Fruit fly (Drosophila melanogaster) whole organism, embryonic: ENCODE results near the gene TotB.

ENCODE experiments used
- Ada2b ChIP-seq: fragments of 200-800 bp; sonication (Bioruptor generic); IDR thresholded peaks from 2 replicates; pipeline ENCODE4 v1.3.6; 2022; ENCODE audit warnings: missing biosample characterization, missing genetic modification characterization
- CG10147 ChIP-seq: fragments of 200-800 bp; sonication (Bioruptor generic); optimal IDR thresholded peaks from 2 replicates; lab custom pipeline; 2019; ENCODE audit warnings: missing biosample characterization, mild to moderate bottlenecking, missing genetic modification characterization, moderate library complexity
- CG10321 ChIP-seq: fragments of 200-800 bp; sonication (Bioruptor generic); IDR thresholded peaks from 2 replicates; pipeline ENCODE4 v1.3.6; 2022; ENCODE audit warnings: missing biosample characterization, missing genetic modification characterization
- CG10431 ChIP-seq: fragments of 200-800 bp; sonication (Bioruptor generic); optimal IDR thresholded peaks from 3 replicates; lab custom pipeline; 2018; ENCODE audit warnings: missing biosample characterization, mild to moderate bottlenecking, missing genetic modification characterization
- CG10654 ChIP-seq: fragments of 200-800 bp; sonication (Bioruptor generic); optimal IDR thresholded peaks from 2 replicates; lab custom pipeline; 2016; ENCODE audit warnings: missing biosample characterization, missing genetic modification characterization
- CG10959 ChIP-seq: fragments of 200-800 bp; sonication (Bioruptor generic); IDR thresholded peaks from 2 replicates; pipeline ENCODE4 v1.3.6; 2022; ENCODE audit warnings: missing biosample characterization, missing genetic modification characterization
- CG11456 ChIP-seq: fragments of 200-800 bp; sonication (Bioruptor generic); IDR thresholded peaks from 3 replicates; pipeline ENCODE4 v1.3.6; 2022; ENCODE audit warnings: missing biosample characterization, missing genetic modification characterization
- CG12104 ChIP-seq: fragments of 200-800 bp; sonication (Bioruptor generic); optimal IDR thresholded peaks from 3 replicates; lab custom pipeline; 2016; ENCODE audit warnings: missing biosample characterization, missing genetic modification characterization
- CG12391 ChIP-seq: fragments of 200-800 bp; sonication (Bioruptor generic); optimal IDR thresholded peaks from 3 replicates; lab custom pipeline; 2018; ENCODE audit warnings: missing biosample characterization, mild to moderate bottlenecking, missing genetic modification characterization, moderate library complexity
- CG12744 ChIP-seq: fragments of 200-800 bp; sonication (Bioruptor generic); optimal IDR thresholded peaks from 2 replicates; lab custom pipeline; 2016; ENCODE audit warnings: missing biosample characterization, missing genetic modification characterization
- CG13123 ChIP-seq: fragments of 200-800 bp; sonication (Bioruptor generic); optimal IDR thresholded peaks from 2 replicates; lab custom pipeline; 2016; ENCODE audit warnings: missing biosample characterization, missing genetic modification characterization
- CG15269 ChIP-seq: fragments of 200-800 bp; sonication (Bioruptor generic); optimal IDR thresholded peaks from 2 replicates; lab custom pipeline; 2018; ENCODE audit warnings: missing biosample characterization, mild to moderate bottlenecking, missing genetic modification characterization, moderate library complexity
- CG1529 ChIP-seq: fragments of 200-800 bp; sonication (Bioruptor generic); optimal IDR thresholded peaks from 3 replicates; lab custom pipeline; 2018; ENCODE audit warnings: missing biosample characterization, missing genetic modification characterization
- CG30020 ChIP-seq: fragments of 200-800 bp; optimal IDR thresholded peaks from 2 replicates; lab custom pipeline; 2019; ENCODE audit warnings: missing biosample characterization, mild to moderate bottlenecking, missing genetic modification characterization, moderate library complexity
- CG31388 ChIP-seq: fragments of 200-800 bp; sonication (Bioruptor generic); optimal IDR thresholded peaks from 2 replicates; lab custom pipeline; 2016; ENCODE audit warnings: missing biosample characterization, missing genetic modification characterization
- CG32772 ChIP-seq: fragments of 200-800 bp; sonication (Bioruptor generic); IDR thresholded peaks from 2 replicates; pipeline ENCODE4 v1.3.6; 2022; ENCODE audit warnings: missing biosample characterization, missing genetic modification characterization
- CG6254 ChIP-seq: fragments of 200-800 bp; sonication (Bioruptor generic); optimal IDR thresholded peaks from 3 replicates; lab custom pipeline; 2017; ENCODE audit warnings: mild to moderate bottlenecking, missing biosample characterization, missing genetic modification reagents, missing genetic modification characterization
- CG7271 ChIP-seq: fragments of 200-800 bp; sonication (Bioruptor generic); optimal IDR thresholded peaks from 2 replicates; lab custom pipeline; 2018; ENCODE audit warnings: missing biosample characterization, mild to moderate bottlenecking, missing genetic modification characterization, moderate library complexity
- CG7928 ChIP-seq: fragments of 200-800 bp; sonication (Bioruptor generic); optimal IDR thresholded peaks from 2 replicates; lab custom pipeline; 2017; ENCODE audit warnings: missing biosample characterization, mild to moderate bottlenecking, missing genetic modification characterization
- CG9215 ChIP-seq: fragments of 200-800 bp; sonication (Bioruptor generic); IDR thresholded peaks from 2 replicates; pipeline ENCODE4 v1.3.6; 2022; ENCODE audit warnings: missing biosample characterization, missing genetic modification characterization
- CG9609 ChIP-seq: fragments of 200-800 bp; sonication (Bioruptor generic); optimal IDR thresholded peaks from 3 replicates; lab custom pipeline; 2016; ENCODE audit warnings: missing biosample characterization, missing genetic modification characterization
- Chrac-16 ChIP-seq: fragments of 200-800 bp; sonication (Bioruptor generic); optimal IDR thresholded peaks from 3 replicates; lab custom pipeline; 2016; ENCODE audit warnings: missing biosample characterization, missing genetic modification characterization
- Dll ChIP-seq: fragments of 200-800 bp; sonication (Bioruptor generic); IDR thresholded peaks from 4 replicates; pipeline ENCODE4 v1.3.6; 2022; ENCODE audit warnings: missing biosample characterization, missing genetic modification characterization; ENCODE audit not compliant: partially characterized antibody
- Dp ChIP-seq: fragments of 200-800 bp; sonication (Bioruptor generic); optimal IDR thresholded peaks from 2 replicates; lab custom pipeline; 2018; ENCODE audit warnings: missing biosample characterization, mild to moderate bottlenecking, missing genetic modification characterization, moderate library complexity
- Ets65A ChIP-seq: fragments of 200-800 bp; sonication (Bioruptor generic); peaks from one replicate; lab custom pipeline; 2016; ENCODE audit warnings: missing biosample characterization, missing genetic modification characterization
- HLH54F ChIP-seq: fragments of 200-800 bp; sonication (Bioruptor generic); optimal IDR thresholded peaks from 3 replicates; lab custom pipeline; 2016; ENCODE audit warnings: missing biosample characterization, missing genetic modification characterization
- Hand ChIP-seq: fragments of 200-800 bp; sonication (Bioruptor generic); optimal IDR thresholded peaks from 2 replicates; lab custom pipeline; 2017; ENCODE audit warnings: mild to moderate bottlenecking, missing biosample characterization, missing genetic modification reagents, missing genetic modification characterization
- Lhr ChIP-seq: fragments of 200-800 bp; sonication (Bioruptor generic); optimal IDR thresholded peaks from 3 replicates; lab custom pipeline; 2017; ENCODE audit warnings: mild to moderate bottlenecking, missing biosample characterization, missing genetic modification reagents, missing genetic modification characterization
- MESR4 ChIP-seq: fragments of 200-800 bp; sonication (Bioruptor generic); optimal IDR thresholded peaks from 2 replicates; lab custom pipeline; 2018; ENCODE audit warnings: missing biosample characterization, mild to moderate bottlenecking, missing genetic modification characterization, moderate library complexity
- MTF-1 ChIP-seq: fragments of 200-800 bp; sonication (Bioruptor generic); optimal IDR thresholded peaks from 2 replicates; lab custom pipeline; 2018; ENCODE audit warnings: missing biosample characterization, mild to moderate bottlenecking, missing genetic modification characterization, borderline replicate concordance
- Nf-YB ChIP-seq: fragments of 200-800 bp; sonication (Bioruptor generic); optimal IDR thresholded peaks from 3 replicates; lab custom pipeline; 2019; ENCODE audit warnings: missing biosample characterization, mild to moderate bottlenecking, missing genetic modification characterization, moderate library complexity
- Oaz ChIP-seq: fragments of 200-800 bp; sonication (Bioruptor generic); IDR thresholded peaks from 2 replicates; pipeline ENCODE4 v1.3.6; 2022; ENCODE audit warnings: missing biosample characterization, missing genetic modification characterization
- Pdp1 ChIP-seq, 2 experiments: fragments of 200-800 bp; sonication (Bioruptor generic); optimal IDR thresholded peaks; 3 replicates each; lab custom pipeline; 2016; ENCODE audit warnings: missing biosample characterization in 2 of 2, missing genetic modification characterization in 2 of 2, mild to moderate bottlenecking in 1 of 2, moderate library complexity in 1 of 2
- Six4 ChIP-seq: fragments of 200-800 bp; sonication (Bioruptor generic); optimal IDR thresholded peaks from 2 replicates; lab custom pipeline; 2016; ENCODE audit warnings: missing biosample characterization, missing genetic modification characterization
- Stat92E ChIP-seq, 3 experiments: fragments of >200 bp in 2 of 3; fragments of 200-800 bp in 1 of 3; sonication (Bioruptor generic) in 1 of 3; optimal IDR thresholded peaks; 2 replicates each; lab custom pipeline; 2017 to 2019; ENCODE audit warnings: missing biosample characterization in 3 of 3, missing genetic modification characterization in 3 of 3, mild to moderate bottlenecking in 1 of 3, moderate library complexity in 1 of 3
- Tbp ChIP-seq: fragments of >200 bp; optimal IDR thresholded peaks from 2 replicates; lab custom pipeline; 2018; ENCODE audit warnings: missing biosample characterization, missing genetic modification characterization
- Trl ChIP-seq, 3 experiments: fragments of >200 bp in 2 of 3; fragments of 200-800 bp in 1 of 3; sonication (Bioruptor generic) in 1 of 3; optimal IDR thresholded peaks; 2 replicates in 1 of 3; 3 replicates in 2 of 3; lab custom pipeline; 2016 to 2017; ENCODE audit warnings: missing biosample characterization in 1 of 3, missing genetic modification characterization in 1 of 3
- Xbp1 ChIP-seq: fragments of 200-800 bp; sonication (Bioruptor generic); optimal IDR thresholded peaks from 3 replicates; lab custom pipeline; 2016; ENCODE audit warnings: missing biosample characterization, mild to moderate bottlenecking, missing genetic modification characterization
- bbx ChIP-seq: fragments of 200-800 bp; sonication (Bioruptor generic); IDR thresholded peaks from 2 replicates; pipeline ENCODE4 v1.3.6; 2022; ENCODE audit warnings: missing biosample characterization, missing genetic modification characterization; ENCODE audit not compliant: partially characterized antibody
- cato ChIP-seq: fragments of 200-800 bp; sonication (Bioruptor generic); optimal IDR thresholded peaks from 2 replicates; lab custom pipeline; 2016; ENCODE audit warnings: missing biosample characterization, missing genetic modification characterization, borderline replicate concordance
- dati ChIP-seq: fragments of 200-800 bp; sonication (Bioruptor generic); IDR thresholded peaks from 2 replicates; pipeline ENCODE4 v1.3.6; 2022; ENCODE audit warnings: missing biosample characterization, missing genetic modification characterization
- gfzf ChIP-seq: fragments of 200-800 bp; sonication (Bioruptor generic); optimal IDR thresholded peaks from 2 replicates; lab custom pipeline; 2016; ENCODE audit warnings: missing biosample characterization, mild to moderate bottlenecking, missing genetic modification characterization, moderate library complexity
- hb ChIP-seq: fragments of 200-800 bp; sonication (Bioruptor generic); IDR thresholded peaks from 3 replicates; pipeline ENCODE4 v1.3.6; 2022; ENCODE audit warnings: missing biosample characterization, missing genetic modification characterization; ENCODE audit not compliant: partially characterized antibody
- klu ChIP-seq: fragments of 200-800 bp; sonication (Bioruptor generic); IDR thresholded peaks from 2 replicates; pipeline ENCODE4 v1.3.6; 2022; ENCODE audit warnings: missing biosample characterization, missing genetic modification characterization
- nerfin-1 ChIP-seq: fragments of 200-800 bp; sonication (Bioruptor generic); optimal IDR thresholded peaks from 3 replicates; lab custom pipeline; 2019; ENCODE audit warnings: missing biosample characterization, mild to moderate bottlenecking, missing genetic modification characterization, moderate library complexity
- pb ChIP-seq: fragments of 200-800 bp; sonication (Bioruptor generic); optimal IDR thresholded peaks from 3 replicates; lab custom pipeline; 2016; ENCODE audit warnings: missing biosample characterization, missing genetic modification characterization
- salm ChIP-seq: fragments of 200-800 bp; sonication (Bioruptor generic); optimal IDR thresholded peaks from 2 replicates; lab custom pipeline; 2018; ENCODE audit warnings: missing biosample characterization, mild to moderate bottlenecking, missing genetic modification characterization
- scrt ChIP-seq: fragments of 200-800 bp; sonication (Bioruptor generic); optimal IDR thresholded peaks from 2 replicates; lab custom pipeline; 2018; ENCODE audit warnings: missing biosample characterization, mild to moderate bottlenecking, missing genetic modification characterization, moderate library complexity
- sim ChIP-seq: fragments of 200-800 bp; sonication (Bioruptor generic); IDR thresholded peaks from 2 replicates; pipeline ENCODE4 v1.3.6; 2022; ENCODE audit warnings: missing biosample characterization, missing genetic modification characterization
- sna ChIP-seq: fragments of 200-800 bp; sonication (Bioruptor generic); IDR thresholded peaks from 2 replicates; pipeline ENCODE4 v1.3.6; 2022; ENCODE audit warnings: missing biosample characterization, missing genetic modification characterization; ENCODE audit not compliant: partially characterized antibody
- tx ChIP-seq: fragments of 200-800 bp; sonication (Bioruptor generic); optimal IDR thresholded peaks from 2 replicates; lab custom pipeline; 2016; ENCODE audit warnings: missing biosample characterization, missing genetic modification characterization

TotB gene

DNA sequence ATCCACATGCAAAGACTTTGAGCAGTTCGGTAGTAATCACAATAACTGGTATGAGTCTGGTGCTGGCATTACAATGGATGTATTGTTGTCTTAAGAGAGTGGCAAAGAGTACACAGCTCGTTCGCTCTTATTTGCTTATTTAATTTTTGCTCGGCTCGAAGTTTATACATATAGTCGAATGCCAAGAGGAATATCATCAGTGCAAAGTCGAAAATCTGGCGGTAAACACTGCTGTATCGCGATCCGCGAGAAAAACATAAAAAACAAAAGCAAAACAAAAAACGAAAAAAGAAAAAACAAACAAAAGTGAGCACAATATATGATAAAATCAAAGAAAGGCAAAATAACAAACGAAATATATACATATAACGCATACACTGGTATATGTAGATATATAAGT lies 40.4 kb downstream of the TotB start, which contains the start of gene hdly (continued):
- TF ChIP-seq Trl (optimal IDR thresholded peaks at IDR 0.05; lab: Kevin White, UChicago) (peak; percentile 19 to 71), Trl (GFP tag; optimal IDR thresholded peaks at IDR 0.05; lab: Kevin White, UChicago) (no peak), Tbp (GFP tag; lab: Kevin White, UChicago) (no peak), CG7271 (tag; lab: Kevin White, UChicago) (no peak), CG15269 (tag; lab: Kevin White, UChicago) (peak; percentile 51), CG6254 (GFP tag; lab: Kevin White, UChicago) (no peak), CG12104 (no peak), CG10654 (GFP tag; lab: Kevin White, UChicago) (no peak), klu (GFP tag; lab: Robert Waterston, UW) (no peak), sim (no peak), Chrac-16 (no peak), Dll (no peak), tx (no peak), cato (GFP tag; lab: Kevin White, UChicago) (no peak), CG32772 (GFP tag; lab: Robert Waterston, UW) (no peak), Lhr (GFP tag; lab: Kevin White, UChicago) (no peak), CG9215 (GFP tag; lab: Robert Waterston, UW) (no peak), HLH54F (GFP tag; lab: Kevin White, UChicago) (no peak), CG10959 (GFP tag; lab: Robert Waterston, UW) (no peak), CG30020 (tag; lab: Kevin White, UChicago) (no peak), CG12391 (tag; lab: Kevin White, UChicago) (no peak), salm (tag; lab: Kevin White, UChicago) (no peak), nerfin-1 (tag; lab: Kevin White, UChicago) (no peak), CG12744 (GFP tag; lab: Kevin White, UChicago) (no peak), Dp (no peak), CG13123 (GFP tag; lab: Kevin White, UChicago) (no peak), gfzf (GFP tag; lab: Kevin White, UChicago) (no peak), Stat92E (GFP tag; optimal IDR thresholded peaks at IDR 0.05; lab: Kevin White, UChicago) (peak in 1 of 3 experiments; percentile 32), Hand (no peak), Six4 (GFP tag; lab: Kevin White, UChicago) (no peak), Nf-YB (no peak), CG7928 (GFP tag; lab: Kevin White, UChicago) (no peak), dati (GFP tag; lab: Robert Waterston, UW) (no peak), CG10431 (GFP tag; lab: Kevin White, UChicago) (no peak), CG9609 (GFP tag; lab: Kevin White, UChicago) (no peak), CG10321 (GFP tag; lab: Robert Waterston, UW) (no peak), sna (no peak), hb (GFP tag; lab: Robert Waterston, UW) (no peak), CG31388 (GFP tag; lab: Kevin White, UChicago) (no peak), Ets65A (no peak), scrt (GFP tag; lab: Kevin White, UChicago) (peak; percentile 29), Xbp1 (GFP tag; lab: Kevin White, UChicago) (no peak), Oaz (GFP tag; lab: Robert Waterston, UW) (no peak), bbx (GFP tag; lab: Robert Waterston, UW) (no peak), CG11456 (no peak), MTF-1 (GFP tag; lab: Kevin White, UChicago) (no peak), Pdp1 (GFP tag; optimal IDR thresholded peaks at IDR 0.05; lab: Kevin White, UChicago) (no peak), Ada2b (GFP tag; lab: Robert Waterston, UW) (no peak), CG10147 (GFP tag; lab: Kevin White, UChicago) (no peak), pb (GFP tag; lab: Kevin White, UChicago) (no peak), CG1529 (GFP tag; lab: Kevin White, UChicago) (no peak), MESR4 (no peak)
